Fruit fly (Drosophila melanogaster) whole organism, embryonic: ENCODE data around the gene CG46396.

Experiments used
- Aef1 ChIP-seq: fragments of 200-800 bp; sonication (Bioruptor generic); IDR thresholded peaks from 3 replicates; pipeline ENCODE4 v1.3.6; 2022; ENCODE audit warnings: missing biosample characterization, missing genetic modification characterization
- CG11504 ChIP-seq: fragments of 200-800 bp; sonication (Bioruptor generic); optimal IDR thresholded peaks from 3 replicates; lab custom pipeline; 2019; ENCODE audit warnings: missing biosample characterization, mild to moderate bottlenecking, missing genetic modification characterization, moderate library complexity
- CG12769 ChIP-seq: fragments of 200-800 bp; sonication (Bioruptor generic); optimal IDR thresholded peaks from 2 replicates; lab custom pipeline; 2019; ENCODE audit warnings: missing biosample characterization, mild to moderate bottlenecking, missing genetic modification characterization, moderate library complexity
- CG13424 ChIP-seq: fragments of 200-800 bp; sonication (Bioruptor generic); optimal IDR thresholded peaks from 2 replicates; lab custom pipeline; 2019; ENCODE audit warnings: missing biosample characterization, mild to moderate bottlenecking, missing genetic modification characterization, moderate library complexity
- CG18476 ChIP-seq: fragments of 200-800 bp; sonication (Bioruptor generic); optimal IDR thresholded peaks from 2 replicates; lab custom pipeline; 2016; ENCODE audit warnings: missing biosample characterization, mild to moderate bottlenecking, missing genetic modification characterization
- CG18619 ChIP-seq: fragments of 200-800 bp; sonication (Bioruptor generic); optimal IDR thresholded peaks from 3 replicates; lab custom pipeline; 2017; ENCODE audit warnings: missing biosample characterization, mild to moderate bottlenecking, missing genetic modification characterization
- CG2199 ChIP-seq: fragments of 200-800 bp; sonication (Bioruptor generic); IDR thresholded peaks from 3 replicates; pipeline ENCODE4 v1.3.6; 2022; ENCODE audit warnings: missing biosample characterization, missing genetic modification characterization
- CG2202 ChIP-seq: fragments of 200-800 bp; sonication (Bioruptor generic); optimal IDR thresholded peaks from 2 replicates; lab custom pipeline; 2018; ENCODE audit warnings: missing biosample characterization, mild to moderate bottlenecking, missing genetic modification characterization
- CG43689 ChIP-seq: fragments of 200-800 bp; sonication (Bioruptor generic); IDR thresholded peaks from 2 replicates; pipeline ENCODE4 v1.3.6; 2022; ENCODE audit warnings: missing biosample characterization, missing genetic modification characterization
- CG4730 ChIP-seq: fragments of 200-800 bp; sonication (Bioruptor generic); IDR thresholded peaks from 2 replicates; pipeline ENCODE4 v1.3.6; 2022; ENCODE audit warnings: missing biosample characterization, missing genetic modification characterization
- CG6765 ChIP-seq: fragments of 200-800 bp; sonication (Bioruptor generic); optimal IDR thresholded peaks from 3 replicates; lab custom pipeline; 2017; ENCODE audit warnings: missing biosample characterization, mild to moderate bottlenecking, missing genetic modification characterization
- CG7357 ChIP-seq: fragments of 200-800 bp; sonication (Bioruptor generic); IDR thresholded peaks from 3 replicates; pipeline ENCODE4 v1.3.6; 2022; ENCODE audit warnings: missing biosample characterization, missing genetic modification characterization
- CG8281 ChIP-seq: fragments of 200-800 bp; sonication (Bioruptor generic); optimal IDR thresholded peaks from 2 replicates; lab custom pipeline; 2018; ENCODE audit warnings: missing biosample characterization, mild to moderate bottlenecking, missing genetic modification characterization, moderate library complexity
- CG8290 ChIP-seq, 3 experiments: fragments of 200-800 bp; sonication (Bioruptor generic); optimal IDR thresholded peaks; 2 replicates each; lab custom pipeline; 2016 to 2019; ENCODE audit warnings: missing biosample characterization in 3 of 3, missing genetic modification characterization in 3 of 3, mild to moderate bottlenecking in 2 of 3, moderate library complexity in 1 of 3
- CkIIα-i1 ChIP-seq: fragments of 200-800 bp; sonication (Bioruptor generic); IDR thresholded peaks from 2 replicates; pipeline ENCODE4 v1.3.6; 2022; ENCODE audit warnings: missing biosample characterization, missing genetic modification characterization
- Deaf1 ChIP-seq: fragments of 200-800 bp; optimal IDR thresholded peaks from 3 replicates; lab custom pipeline; 2019; ENCODE audit warnings: missing biosample characterization, mild to moderate bottlenecking, missing genetic modification characterization, moderate library complexity
- Dip2 ChIP-seq: fragments of 200-800 bp; sonication (Bioruptor generic); IDR thresholded peaks from 2 replicates; pipeline ENCODE4 v1.3.6; 2022; ENCODE audit warnings: missing biosample characterization, missing genetic modification characterization
- Ets65A ChIP-seq: fragments of 200-800 bp; sonication (Bioruptor generic); peaks from one replicate; lab custom pipeline; 2016; ENCODE audit warnings: missing biosample characterization, missing genetic modification characterization
- HLH54F ChIP-seq: fragments of 200-800 bp; sonication (Bioruptor generic); optimal IDR thresholded peaks from 3 replicates; lab custom pipeline; 2016; ENCODE audit warnings: missing biosample characterization, missing genetic modification characterization
- Hand ChIP-seq: fragments of 200-800 bp; sonication (Bioruptor generic); optimal IDR thresholded peaks from 2 replicates; lab custom pipeline; 2017; ENCODE audit warnings: mild to moderate bottlenecking, missing biosample characterization, missing genetic modification reagents, missing genetic modification characterization
- Hr51 ChIP-seq, 2 experiments: fragments of 200-800 bp; sonication (Bioruptor generic); optimal IDR thresholded peaks; 2 replicates in 1 of 2; 3 replicates in 1 of 2; lab custom pipeline; 2016 to 2018; ENCODE audit warnings: missing biosample characterization in 2 of 2, missing genetic modification characterization in 2 of 2, mild to moderate bottlenecking in 1 of 2, moderate library complexity in 1 of 2
- MESR4 ChIP-seq: fragments of 200-800 bp; sonication (Bioruptor generic); optimal IDR thresholded peaks from 2 replicates; lab custom pipeline; 2018; ENCODE audit warnings: missing biosample characterization, mild to moderate bottlenecking, missing genetic modification characterization, moderate library complexity
- Rx ChIP-seq: fragments of 200-800 bp; sonication (Bioruptor generic); IDR thresholded peaks from 2 replicates; pipeline ENCODE4 v1.3.6; 2022; ENCODE audit warnings: missing biosample characterization, missing genetic modification characterization
- Side ChIP-seq: fragments of 200-800 bp; sonication (Bioruptor generic); optimal IDR thresholded peaks from 2 replicates; lab custom pipeline; 2016; ENCODE audit warnings: missing biosample characterization, missing genetic modification characterization
- Sry-β ChIP-seq: fragments of 200-800 bp; sonication (Bioruptor generic); optimal IDR thresholded peaks from 2 replicates; lab custom pipeline; 2018; ENCODE audit warnings: missing biosample characterization, mild to moderate bottlenecking, missing genetic modification characterization, moderate library complexity
- Tbp ChIP-seq: fragments of >200 bp; optimal IDR thresholded peaks from 2 replicates; lab custom pipeline; 2018; ENCODE audit warnings: missing biosample characterization, missing genetic modification characterization
- cas ChIP-seq: fragments of 200-800 bp; sonication (Bioruptor generic); IDR thresholded peaks from 2 replicates; pipeline ENCODE4 v1.3.6; 2022; ENCODE audit warnings: missing biosample characterization, missing genetic modification characterization
- dysf ChIP-seq: fragments of 200-800 bp; sonication (Bioruptor generic); IDR thresholded peaks from 3 replicates; pipeline ENCODE4 v1.3.6; 2022; ENCODE audit warnings: missing biosample characterization, missing genetic modification characterization
- en ChIP-seq: fragments of 200-800 bp; sonication (Bioruptor generic); optimal IDR thresholded peaks from 2 replicates; lab custom pipeline; 2016; ENCODE audit warnings: missing biosample characterization, missing genetic modification characterization
- eve ChIP-seq, 2 experiments: fragments of >200 bp; optimal IDR thresholded peaks; 2 replicates each; lab custom pipeline; 2017; ENCODE audit warnings: missing biosample characterization in 2 of 2, missing genetic modification characterization in 2 of 2
- gem ChIP-seq: fragments of 200-800 bp; sonication (Bioruptor generic); optimal IDR thresholded peaks from 2 replicates; lab custom pipeline; 2019; ENCODE audit warnings: missing biosample characterization, mild to moderate bottlenecking, missing genetic modification characterization, moderate library complexity
- grau ChIP-seq: fragments of 200-800 bp; optimal IDR thresholded peaks from 3 replicates; lab custom pipeline; 2019; ENCODE audit warnings: missing biosample characterization, mild to moderate bottlenecking, missing genetic modification characterization, moderate library complexity
- kni ChIP-seq: fragments of 200-800 bp; sonication (Bioruptor generic); optimal IDR thresholded peaks from 3 replicates; lab custom pipeline; 2017; ENCODE audit warnings: mild to moderate bottlenecking, missing biosample characterization, missing genetic modification reagents, missing genetic modification characterization
- lmd ChIP-seq: fragments of 200-800 bp; sonication (Bioruptor generic); IDR thresholded peaks from 2 replicates; pipeline ENCODE4 v1.3.6; 2022; ENCODE audit warnings: missing biosample characterization, missing genetic modification characterization
- nmo ChIP-seq: fragments of 200-800 bp; sonication (Bioruptor generic); optimal IDR thresholded peaks from 2 replicates; lab custom pipeline; 2018; ENCODE audit warnings: missing biosample characterization, mild to moderate bottlenecking, missing genetic modification characterization, moderate library complexity
- pho ChIP-seq: fragments of 200-800 bp; sonication (Bioruptor generic); optimal IDR thresholded peaks from 2 replicates; lab custom pipeline; 2016; ENCODE audit warnings: missing biosample characterization, missing genetic modification characterization
- pita ChIP-seq: fragments of 200-800 bp; sonication (Bioruptor generic); optimal IDR thresholded peaks from 2 replicates; lab custom pipeline; 2017; ENCODE audit warnings: missing biosample characterization, mild to moderate bottlenecking, missing genetic modification characterization
- rib ChIP-seq: fragments of 200-800 bp; sonication (Bioruptor generic); IDR thresholded peaks from 2 replicates; pipeline ENCODE4 v1.3.6; 2022; ENCODE audit warnings: missing biosample characterization, missing genetic modification characterization
- row ChIP-seq: fragments of 200-800 bp; sonication (Bioruptor generic); IDR thresholded peaks from 3 replicates; pipeline ENCODE4 v1.3.6; 2022; ENCODE audit warnings: missing biosample characterization, missing genetic modification characterization
- schlank ChIP-seq: fragments of 200-800 bp; sonication (Bioruptor generic); optimal IDR thresholded peaks from 2 replicates; lab custom pipeline; 2018; ENCODE audit warnings: missing biosample characterization, mild to moderate bottlenecking, missing genetic modification characterization
- tin ChIP-seq: fragments of 200-800 bp; sonication (Bioruptor generic); optimal IDR thresholded peaks from 3 replicates; lab custom pipeline; 2016; ENCODE audit warnings: missing biosample characterization, missing genetic modification characterization
- trh ChIP-seq: fragments of 200-800 bp; sonication (Bioruptor generic); optimal IDR thresholded peaks from 2 replicates; lab custom pipeline; 2016; ENCODE audit warnings: missing biosample characterization, missing genetic modification characterization
- ttk ChIP-seq: fragments of 200-800 bp; sonication (Bioruptor generic); IDR thresholded peaks from 2 replicates; pipeline ENCODE4 v2.1.2; 2022; ENCODE audit warnings: missing biosample characterization, missing genetic modification characterization

The CG46396 gene

DNA sequence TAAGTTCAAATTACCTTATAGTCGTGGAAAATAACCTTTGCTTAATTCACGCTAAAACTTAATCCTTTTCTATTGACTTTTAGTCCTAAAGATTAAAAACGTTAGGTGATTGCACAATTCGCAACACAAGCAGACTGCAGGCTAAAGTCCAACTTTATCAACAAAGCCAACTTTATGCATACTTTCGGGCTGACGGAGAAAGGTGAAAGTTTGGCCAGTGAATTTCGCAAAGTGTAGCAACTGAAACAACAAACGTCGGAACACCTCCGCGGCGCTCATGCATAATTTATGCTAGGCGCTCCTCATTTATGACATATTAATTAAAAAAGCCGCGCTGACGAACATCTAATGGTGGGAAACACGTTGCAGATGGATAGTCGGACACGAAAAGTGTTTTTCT lies 33.9 kb upstream of the CG46396 start:
- TF ChIP-seq schlank (tag; lab: Kevin White, UChicago): no peak
- peak; percentile 71 for TF ChIP-seq Ets65A (GFP tag; lab: Kevin White, UChicago)

DNA sequence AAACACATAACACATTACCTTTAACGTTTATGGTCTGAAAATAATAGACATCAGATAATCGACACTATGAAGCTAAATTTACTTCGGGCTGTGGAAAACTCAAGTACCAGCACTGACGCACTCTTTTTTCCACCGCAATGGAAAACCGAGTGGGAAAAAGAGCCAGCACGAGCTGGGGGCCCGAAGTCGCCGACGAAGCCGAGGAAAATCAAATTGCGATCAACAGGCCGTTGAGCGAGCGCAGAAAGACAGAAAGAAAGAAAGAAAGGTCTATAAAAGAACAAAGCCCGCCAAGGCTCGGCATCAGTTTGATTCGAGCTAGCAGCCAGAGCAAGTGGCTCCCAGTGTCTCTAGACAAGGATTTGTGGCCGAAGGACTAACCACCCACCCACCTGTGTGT lies 25.6 kb upstream of the CG46396 start, which contains the start of gene Osi12:
Gene Osi12, plus strand, starts transcription at position 301 of the 400 bp plus-strand sequence.
- TF ChIP-seq Deaf1 (tag; lab: Kevin White, UChicago): peak; percentile 54
- peak; percentile 79 for TF ChIP-seq Sry-β (GFP tag; lab: Kevin White, UChicago)
- TF ChIP-seq CG6765: no peak
- TF ChIP-seq CG18619 (GFP tag; lab: Kevin White, UChicago): no peak

DNA sequence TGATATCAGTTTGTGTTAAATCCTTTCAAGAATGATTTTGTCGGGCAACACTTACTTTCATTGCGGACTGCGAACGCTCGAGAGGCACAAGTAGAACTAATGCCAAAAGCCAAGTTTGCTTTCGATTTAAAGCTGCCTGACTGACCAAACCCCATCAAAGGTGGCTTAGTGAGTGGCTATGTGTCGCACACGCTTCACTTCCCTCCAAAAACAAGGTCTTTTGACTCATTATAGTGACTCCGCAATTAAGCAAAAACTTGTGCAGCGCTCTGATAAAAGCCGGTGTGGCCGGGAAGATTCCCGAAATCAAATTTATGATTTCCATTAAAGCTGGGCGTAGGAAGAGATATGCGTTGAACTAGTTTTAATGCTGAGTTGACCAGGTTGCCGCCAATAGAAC lies 18.7 kb upstream of the CG46396 start, which contains the start of gene CG15597:
Gene CG15597, minus strand, starts transcription at position 101 of the 400 bp plus-strand sequence.
- TF ChIP-seq Rx (GFP tag; lab: Robert Waterston, UW) (no peak), kni (GFP tag; lab: Kevin White, UChicago) (no peak), CG4730 (GFP tag; lab: Robert Waterston, UW) (no peak), MESR4 (GFP tag; lab: Kevin White, UChicago) (no peak), CG43689 (GFP tag; lab: Robert Waterston, UW) (no peak), CG2202 (tag; lab: Kevin White, UChicago) (no peak), CG12769 (no peak), Side (GFP tag; lab: Kevin White, UChicago) (no peak), nmo (no peak), HLH54F (GFP tag; lab: Kevin White, UChicago) (no peak), en (GFP tag; lab: Kevin White, UChicago) (no peak), Tbp (GFP tag; lab: Kevin White, UChicago) (no peak), pho (GFP tag; lab: Kevin White, UChicago) (no peak), CG13424 (tag; lab: Kevin White, UChicago) (no peak), grau (tag; lab: Kevin White, UChicago) (no peak), trh (GFP tag; lab: Kevin White, UChicago) (no peak), tin (no peak), CG2199 (GFP tag; lab: Robert Waterston, UW) (no peak), pita (GFP tag; lab: Kevin White, UChicago) (no peak), Hand (no peak)
- TF ChIP-seq, all 482 proteins: peak for 0

DNA sequence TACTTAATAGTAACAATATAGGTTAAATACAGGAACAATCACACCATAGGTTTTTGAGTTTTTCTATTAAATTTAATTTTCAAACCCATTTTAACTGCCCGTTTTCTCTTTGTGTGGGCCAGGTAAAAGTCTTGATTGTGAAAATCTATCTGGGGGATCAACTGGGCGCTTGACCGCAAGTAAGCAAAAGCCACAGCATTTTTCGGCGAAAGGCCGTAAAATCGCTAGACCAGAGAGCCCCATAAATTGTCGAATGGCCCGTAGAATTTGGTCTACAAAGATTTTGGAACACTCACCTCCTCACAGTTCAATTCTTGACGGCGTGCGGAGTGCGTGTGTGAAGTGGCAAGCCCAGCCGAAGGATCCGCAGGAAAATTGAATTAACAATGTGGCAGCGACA lies 16.4 kb upstream of the CG46396 start, which contains the start of gene CG15594:
Gene CG15594, plus strand, starts transcription at position 301 of the 400 bp plus-strand sequence.
- TF ChIP-seq CG8290 (GFP tag; optimal IDR thresholded peaks at IDR 0.05; lab: Kevin White, UChicago) (no peak), CG8290 (tag; optimal IDR thresholded peaks at IDR 0.05; lab: Kevin White, UChicago) (no peak), CG18476 (GFP tag; lab: Kevin White, UChicago) (no peak), lmd (GFP tag; lab: Robert Waterston, UW) (no peak), rib (no peak), CG11504 (tag; lab: Kevin White, UChicago) (peak; percentile 20), eve (GFP tag; optimal IDR thresholded peaks at IDR 0.05; lab: Kevin White, UChicago) (no peak), Aef1 (GFP tag; lab: Robert Waterston, UW) (no peak), CG7357 (no peak), CkIIα-i1 (no peak), CG8281 (tag; lab: Kevin White, UChicago) (no peak), dysf (GFP tag; lab: Robert Waterston, UW) (no peak), Hr51 (GFP tag; optimal IDR thresholded peaks at IDR 0.05; lab: Kevin White, UChicago) (peak in 1 of 2 experiments; percentile 10), gem (tag; lab: Kevin White, UChicago) (peak; percentile 9), ttk (GFP tag; lab: Robert Waterston, UW) (no peak), Dip2 (GFP tag; lab: Robert Waterston, UW) (no peak), row (GFP tag; lab: Robert Waterston, UW) (no peak), cas (GFP tag; lab: Robert Waterston, UW) (no peak)
